Worm (Caenorhabditis elegans) whole organism, late embryonic: Measurements from ENCODE around the gene Y46D2A.3.

Experiments used
- ceh-22 ChIP-seq: sonication (generic microtip); optimal IDR thresholded peaks from 2 replicates; lab custom pipeline; 2017; ENCODE audit warnings: missing biosample characterization, missing genetic modification characterization
- fkh-10 ChIP-seq: fragments of 150-350 bp; optimal IDR thresholded peaks from 2 replicates; lab custom pipeline; 2014; ENCODE audit warnings: missing biosample characterization, missing genetic modification reagents, missing genetic modification characterization
- odd-2 ChIP-seq: sonication (generic microtip); optimal IDR thresholded peaks from 2 replicates; lab custom pipeline; 2017; ENCODE audit warnings: antibody characterized with exemption, mild to moderate bottlenecking, missing genetic modification characterization, missing compliant biosample characterization
- unc-55 ChIP-seq: sonication (generic microtip); optimal IDR thresholded peaks from 2 replicates; lab custom pipeline; 2017; ENCODE audit warnings: missing biosample characterization, missing genetic modification reagents, missing genetic modification characterization

DNA sequence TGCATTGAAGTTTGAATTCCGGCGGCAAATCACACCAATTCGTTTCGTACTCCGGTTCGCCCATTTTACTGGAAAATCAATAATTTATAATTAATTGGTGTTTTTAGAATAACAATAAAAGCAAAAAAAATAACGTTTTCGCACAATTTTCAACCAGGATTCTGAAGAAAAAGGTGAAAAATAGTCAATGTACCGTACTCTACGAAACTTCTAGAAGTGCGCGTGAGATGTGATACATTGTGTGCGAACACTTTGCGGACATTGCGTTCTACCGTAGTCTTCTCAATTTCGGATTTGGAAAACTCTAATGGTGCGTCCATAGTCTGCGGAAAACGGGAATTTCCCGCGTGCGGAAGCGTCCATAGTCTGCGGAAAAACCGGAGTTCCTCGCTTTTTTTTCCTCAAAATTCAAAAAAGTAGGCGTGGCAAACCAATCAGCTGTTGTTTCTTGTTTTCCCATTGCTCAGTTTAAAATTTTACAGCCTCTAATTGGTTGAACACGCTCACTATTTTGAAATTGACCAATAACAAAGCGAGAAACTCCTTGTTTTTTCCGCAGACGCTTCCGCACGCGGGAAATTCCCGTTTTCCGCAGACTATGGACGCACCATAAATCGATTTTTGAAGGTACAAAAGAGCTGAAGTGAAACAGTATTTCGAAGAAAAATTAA, 21.1 kb upstream of the Y46D2A.3 start, which contains the start of the genes F14D2.14 and bath-29:
- TF ChIP-seq ceh-22 (tag; lab: Kevin White, UChicago) (no peak), unc-55 (GFP tag; lab: Kevin White, UChicago) (no peak), odd-2 (no peak), fkh-10 (no peak)
